Fruit fly (Drosophila melanogaster) whole organism, prepupa: ENCODE measurements around the gene CG7328.

Experiments
- CG11762 ChIP-seq: fragments of 200-800 bp; sonication (Bioruptor generic); optimal IDR thresholded peaks from 3 replicates; lab custom pipeline; 2016; ENCODE audit warnings: missing biosample characterization, missing genetic modification characterization; ENCODE audit not compliant: insufficient read depth
- CG15336 ChIP-seq: fragments of 200-800 bp; sonication (Bioruptor generic); IDR thresholded peaks from 2 replicates; pipeline ENCODE4 v1.3.6; 2022; ENCODE audit warnings: missing biosample characterization, missing genetic modification characterization
- CG16779 ChIP-seq: fragments of 200-800 bp; sonication (Bioruptor generic); optimal IDR thresholded peaks from 3 replicates; lab custom pipeline; 2017; ENCODE audit warnings: missing biosample characterization, mild to moderate bottlenecking, missing genetic modification characterization
- Eip75B ChIP-seq: fragments of 200-800 bp; sonication (Bioruptor generic); optimal IDR thresholded peaks from 3 replicates; lab custom pipeline; 2016; ENCODE audit warnings: missing biosample characterization, missing genetic modification characterization
- Gug ChIP-seq: fragments of 200-800 bp; sonication (Bioruptor generic); IDR thresholded peaks from 2 replicates; pipeline ENCODE4 v1.3.6; 2022; ENCODE audit warnings: missing biosample characterization, missing genetic modification characterization
- OdsH ChIP-seq: fragments of 200-800 bp; sonication (Bioruptor generic); optimal IDR thresholded peaks from 3 replicates; lab custom pipeline; 2016; ENCODE audit warnings: missing biosample characterization, missing genetic modification characterization
- acj6 ChIP-seq: fragments of 200-800 bp; sonication (Bioruptor generic); optimal IDR thresholded peaks from 3 replicates; lab custom pipeline; 2016; ENCODE audit warnings: missing biosample characterization, missing genetic modification characterization
- esn ChIP-seq: fragments of 200-800 bp; sonication (Bioruptor generic); optimal IDR thresholded peaks from 2 replicates; lab custom pipeline; 2016; ENCODE audit warnings: missing biosample characterization, mild to moderate bottlenecking, missing genetic modification characterization, moderate library complexity
- net ChIP-seq: fragments of 200-800 bp; sonication (Bioruptor generic); optimal IDR thresholded peaks from 3 replicates; lab custom pipeline; 2016; ENCODE audit warnings: missing biosample characterization, missing genetic modification characterization

- TF ChIP-seq CG15336 (GFP tag; lab: Robert Waterston, UW) (no peak), Eip75B (GFP tag; lab: Kevin White, UChicago) (no peak), net (GFP tag; lab: Kevin White, UChicago) (no peak), acj6 (GFP tag; lab: Kevin White, UChicago) (no peak), CG11762 (GFP tag; lab: Kevin White, UChicago) (no peak), OdsH (GFP tag; lab: Kevin White, UChicago) (no peak), Gug (GFP tag; lab: Robert Waterston, UW) (no peak), CG16779 (tag; lab: Kevin White, UChicago) (no peak), esn (GFP tag; lab: Kevin White, UChicago) (no peak)
Measured at dm6 chr3L:20138327-20138726, 2.1 kb downstream of the CG7328 start.
